Fruit fly (Drosophila melanogaster) whole organism, embryonic: ENCODE results near the gene Prosbeta6.
A peak's percentile ranks its signal among the peaks of the same experiment; 100 is the strongest.

Experiments
- Atf6 ChIP-seq: fragments of 200-800 bp; sonication (Bioruptor generic); IDR thresholded peaks from 2 replicates; pipeline ENCODE4 v1.3.6; 2022; ENCODE audit warnings: missing biosample characterization, missing genetic modification characterization
- CG10654 ChIP-seq: fragments of 200-800 bp; sonication (Bioruptor generic); optimal IDR thresholded peaks from 2 replicates; lab custom pipeline; 2016; ENCODE audit warnings: missing biosample characterization, missing genetic modification characterization
- CG13296 ChIP-seq: fragments of 200-800 bp; sonication (Bioruptor generic); optimal IDR thresholded peaks from 3 replicates; lab custom pipeline; 2018; ENCODE audit warnings: missing biosample characterization, mild to moderate bottlenecking, missing genetic modification characterization
- CG14441 ChIP-seq: fragments of 200-800 bp; sonication (Bioruptor generic); IDR thresholded peaks from 2 replicates; pipeline ENCODE4 v1.3.6; 2022; ENCODE audit warnings: missing biosample characterization, missing genetic modification characterization
- CG15696 ChIP-seq: fragments of 200-800 bp; sonication (Bioruptor generic); optimal IDR thresholded peaks from 2 replicates; lab custom pipeline; 2019; ENCODE audit warnings: missing biosample characterization, mild to moderate bottlenecking, missing genetic modification characterization, moderate library complexity
- CG1647 ChIP-seq: fragments of 200-800 bp; sonication (Bioruptor generic); optimal IDR thresholded peaks from 3 replicates; lab custom pipeline; 2016; ENCODE audit warnings: missing biosample characterization, missing genetic modification characterization
- CG17328 ChIP-seq: fragments of 200-800 bp; sonication (Bioruptor generic); IDR thresholded peaks from 2 replicates; pipeline ENCODE4 v1.3.6; 2022; ENCODE audit warnings: missing biosample characterization, missing genetic modification characterization
- CG17361 ChIP-seq: fragments of 200-800 bp; sonication (Bioruptor generic); IDR thresholded peaks from 3 replicates; pipeline ENCODE4 v1.3.6; 2022; ENCODE audit warnings: missing biosample characterization, missing genetic modification characterization
- CG18476 ChIP-seq: fragments of 200-800 bp; sonication (Bioruptor generic); optimal IDR thresholded peaks from 2 replicates; lab custom pipeline; 2016; ENCODE audit warnings: missing biosample characterization, mild to moderate bottlenecking, missing genetic modification characterization
- CG18599 ChIP-seq: fragments of 200-800 bp; sonication (Bioruptor generic); optimal IDR thresholded peaks from 3 replicates; lab custom pipeline; 2017; ENCODE audit warnings: missing biosample characterization, missing genetic modification characterization, mild to moderate bottlenecking, moderate library complexity, missing genetic modification reagents
- CG18619 ChIP-seq: fragments of 200-800 bp; sonication (Bioruptor generic); optimal IDR thresholded peaks from 3 replicates; lab custom pipeline; 2017; ENCODE audit warnings: missing biosample characterization, mild to moderate bottlenecking, missing genetic modification characterization
- CG2678 ChIP-seq: fragments of 200-800 bp; sonication (Bioruptor generic); optimal IDR thresholded peaks from 3 replicates; lab custom pipeline; 2019; ENCODE audit warnings: missing biosample characterization, mild to moderate bottlenecking, missing genetic modification characterization, moderate library complexity
- CG32767 ChIP-seq: fragments of 200-800 bp; sonication (Bioruptor generic); IDR thresholded peaks from 2 replicates; pipeline ENCODE4 v1.3.6; 2022; ENCODE audit warnings: missing biosample characterization, missing genetic modification characterization
- CG42726 ChIP-seq: fragments of 200-800 bp; sonication (Bioruptor generic); IDR thresholded peaks from 2 replicates; pipeline ENCODE4 v1.3.6; 2022; ENCODE audit warnings: missing biosample characterization, missing genetic modification characterization; ENCODE audit not compliant: partially characterized antibody
- CG4424 ChIP-seq: fragments of 200-800 bp; sonication (Bioruptor generic); optimal IDR thresholded peaks from 3 replicates; lab custom pipeline; 2016; ENCODE audit warnings: missing biosample characterization, missing genetic modification characterization
- CG7357 ChIP-seq: fragments of 200-800 bp; sonication (Bioruptor generic); IDR thresholded peaks from 3 replicates; pipeline ENCODE4 v1.3.6; 2022; ENCODE audit warnings: missing biosample characterization, missing genetic modification characterization
- CG7963 ChIP-seq: fragments of 200-800 bp; sonication (Bioruptor generic); IDR thresholded peaks from 3 replicates; pipeline ENCODE4 v1.3.6; 2022; ENCODE audit warnings: missing biosample characterization, missing genetic modification characterization; ENCODE audit not compliant: partially characterized antibody
- CG9797 ChIP-seq: fragments of 200-800 bp; sonication (Bioruptor generic); optimal IDR thresholded peaks from 3 replicates; lab custom pipeline; 2018; ENCODE audit warnings: missing biosample characterization, mild to moderate bottlenecking, missing genetic modification characterization
- CG9876 ChIP-seq: fragments of 200-800 bp; sonication (Bioruptor generic); optimal IDR thresholded peaks from 2 replicates; lab custom pipeline; 2016; ENCODE audit warnings: missing biosample characterization, missing genetic modification characterization
- Chrac-16 ChIP-seq: fragments of 200-800 bp; sonication (Bioruptor generic); optimal IDR thresholded peaks from 3 replicates; lab custom pipeline; 2016; ENCODE audit warnings: missing biosample characterization, missing genetic modification characterization
- D19B ChIP-seq: fragments of 200-800 bp; sonication (Bioruptor generic); optimal IDR thresholded peaks from 2 replicates; lab custom pipeline; 2017; ENCODE audit warnings: missing biosample characterization, mild to moderate bottlenecking, missing genetic modification characterization
- Dip2 ChIP-seq: fragments of 200-800 bp; sonication (Bioruptor generic); IDR thresholded peaks from 2 replicates; pipeline ENCODE4 v1.3.6; 2022; ENCODE audit warnings: missing biosample characterization, missing genetic modification characterization
- HLH3B ChIP-seq: fragments of 200-800 bp; sonication (Bioruptor generic); IDR thresholded peaks from 2 replicates; pipeline ENCODE4 v1.3.6; 2022; ENCODE audit warnings: missing biosample characterization, missing genetic modification characterization
- Hmr ChIP-seq: fragments of 200-800 bp; sonication (Bioruptor generic); optimal IDR thresholded peaks from 3 replicates; lab custom pipeline; 2017; ENCODE audit warnings: mild to moderate bottlenecking, missing biosample characterization, missing genetic modification reagents, missing genetic modification characterization
- Hr3 ChIP-seq: fragments of 200-800 bp; sonication (Bioruptor generic); optimal IDR thresholded peaks from 3 replicates; lab custom pipeline; 2016; ENCODE audit warnings: missing biosample characterization, missing genetic modification characterization
- Max ChIP-seq: fragments of 200-800 bp; sonication (Bioruptor generic); optimal IDR thresholded peaks from 2 replicates; lab custom pipeline; 2016; ENCODE audit warnings: missing biosample characterization, mild to moderate bottlenecking, missing genetic modification characterization
- Med ChIP-seq: fragments of 200-800 bp; sonication (Bioruptor generic); peaks from one replicate; lab custom pipeline; 2016; ENCODE audit warnings: missing biosample characterization, missing genetic modification characterization, mild to moderate bottlenecking, inconsistent platforms, moderate library complexity
- Mrtf ChIP-seq: fragments of 200-800 bp; sonication (Bioruptor generic); IDR thresholded peaks from 3 replicates; pipeline ENCODE4 v1.3.6; 2022; ENCODE audit warnings: missing biosample characterization, missing genetic modification characterization
- TFAM ChIP-seq: fragments of 200-800 bp; sonication (Bioruptor generic); optimal IDR thresholded peaks from 2 replicates; lab custom pipeline; 2017; ENCODE audit warnings: missing biosample characterization, missing genetic modification characterization, inconsistent platforms
- YL-1 ChIP-seq: fragments of 200-800 bp; sonication (Bioruptor generic); optimal IDR thresholded peaks from 3 replicates; lab custom pipeline; 2017; ENCODE audit warnings: missing biosample characterization, mild to moderate bottlenecking, missing genetic modification characterization
- ato ChIP-seq: fragments of 200-800 bp; sonication (Bioruptor generic); IDR thresholded peaks from 2 replicates; pipeline ENCODE4 v1.3.6; 2022; ENCODE audit warnings: missing biosample characterization, missing genetic modification characterization; ENCODE audit not compliant: partially characterized antibody
- bab2 ChIP-seq: fragments of 200-800 bp; sonication (Bioruptor generic); optimal IDR thresholded peaks from 2 replicates; lab custom pipeline; 2016; ENCODE audit warnings: missing biosample characterization, missing genetic modification characterization
- dpn ChIP-seq, 2 experiments: fragments of 200-800 bp; sonication (Bioruptor generic); optimal IDR thresholded peaks; 3 replicates each; lab custom pipeline; 2016; ENCODE audit warnings: missing biosample characterization in 2 of 2, missing genetic modification characterization in 2 of 2
- dysf ChIP-seq: fragments of 200-800 bp; sonication (Bioruptor generic); IDR thresholded peaks from 3 replicates; pipeline ENCODE4 v1.3.6; 2022; ENCODE audit warnings: missing biosample characterization, missing genetic modification characterization
- esg ChIP-seq: fragments of 200-800 bp; sonication (Bioruptor generic); conservative IDR thresholded peaks from 2 replicates; pipeline ENCODE4 v1.3.6; 2022; ENCODE audit warnings: missing biosample characterization, missing genetic modification characterization
- fd3F ChIP-seq: fragments of 200-800 bp; sonication (Bioruptor generic); optimal IDR thresholded peaks from 2 replicates; lab custom pipeline; 2018; ENCODE audit warnings: missing biosample characterization, mild to moderate bottlenecking, missing genetic modification characterization, moderate library complexity
- fru ChIP-seq: fragments of >200 bp; optimal IDR thresholded peaks from 2 replicates; lab custom pipeline; 2017
- ham ChIP-seq: fragments of 200-800 bp; sonication (Bioruptor generic); IDR thresholded peaks from 2 replicates; pipeline ENCODE4 v1.3.6; 2022; ENCODE audit warnings: missing biosample characterization, missing genetic modification characterization
- her ChIP-seq: fragments of 200-800 bp; sonication (Bioruptor generic); optimal IDR thresholded peaks from 2 replicates; lab custom pipeline; 2016; ENCODE audit warnings: missing biosample characterization, missing genetic modification characterization
- lola ChIP-seq, 3 experiments: fragments of >200 bp in 2 of 3; fragments of 200-800 bp in 1 of 3; sonication (Bioruptor generic) in 1 of 3; optimal IDR thresholded peaks; 2 replicates each; lab custom pipeline; 2017 to 2019; ENCODE audit warnings: missing biosample characterization in 3 of 3, missing genetic modification characterization in 3 of 3, mild to moderate bottlenecking in 1 of 3, moderate library complexity in 1 of 3
- prd ChIP-seq, 3 experiments: fragments of >200 bp in 2 of 3; fragments of 200-800 bp in 1 of 3; sonication (Bioruptor generic) in 1 of 3; optimal IDR thresholded peaks in 2 of 3; IDR thresholded peaks in 1 of 3; 2 replicates in 2 of 3; 3 replicates in 1 of 3; pipeline versions ENCODE4 v1.3.6 to Lab custom; 2017 to 2022; ENCODE audit warnings: missing biosample characterization in 1 of 3, missing genetic modification characterization in 1 of 3
- pzg ChIP-seq: fragments of 200-800 bp; sonication (Bioruptor generic); optimal IDR thresholded peaks from 3 replicates; lab custom pipeline; 2018; ENCODE audit warnings: missing biosample characterization, mild to moderate bottlenecking, missing genetic modification characterization, moderate library complexity
- scrt ChIP-seq: fragments of 200-800 bp; sonication (Bioruptor generic); optimal IDR thresholded peaks from 2 replicates; lab custom pipeline; 2018; ENCODE audit warnings: missing biosample characterization, mild to moderate bottlenecking, missing genetic modification characterization, moderate library complexity
- sd ChIP-seq: fragments of 200-800 bp; sonication (Bioruptor generic); optimal IDR thresholded peaks from 3 replicates; lab custom pipeline; 2018; ENCODE audit warnings: missing biosample characterization, mild to moderate bottlenecking, missing genetic modification characterization, moderate library complexity
- slbo ChIP-seq: fragments of 200-800 bp; sonication (Bioruptor generic); IDR thresholded peaks from 2 replicates; pipeline ENCODE4 v1.3.6; 2022; ENCODE audit warnings: missing biosample characterization, missing genetic modification characterization
- sug ChIP-seq: fragments of 200-800 bp; optimal IDR thresholded peaks from 2 replicates; lab custom pipeline; 2019; ENCODE audit warnings: missing biosample characterization, mild to moderate bottlenecking, missing genetic modification characterization, moderate library complexity
- tgo ChIP-seq: fragments of 200-800 bp; sonication (Bioruptor generic); IDR thresholded peaks from 3 replicates; pipeline ENCODE4 v1.3.6; 2022; ENCODE audit warnings: missing biosample characterization, missing genetic modification characterization
- trem ChIP-seq: fragments of 200-800 bp; optimal IDR thresholded peaks from 3 replicates; lab custom pipeline; 2019; ENCODE audit warnings: missing biosample characterization, mild to moderate bottlenecking, missing genetic modification characterization, moderate library complexity

The Prosbeta6 gene

DNA sequence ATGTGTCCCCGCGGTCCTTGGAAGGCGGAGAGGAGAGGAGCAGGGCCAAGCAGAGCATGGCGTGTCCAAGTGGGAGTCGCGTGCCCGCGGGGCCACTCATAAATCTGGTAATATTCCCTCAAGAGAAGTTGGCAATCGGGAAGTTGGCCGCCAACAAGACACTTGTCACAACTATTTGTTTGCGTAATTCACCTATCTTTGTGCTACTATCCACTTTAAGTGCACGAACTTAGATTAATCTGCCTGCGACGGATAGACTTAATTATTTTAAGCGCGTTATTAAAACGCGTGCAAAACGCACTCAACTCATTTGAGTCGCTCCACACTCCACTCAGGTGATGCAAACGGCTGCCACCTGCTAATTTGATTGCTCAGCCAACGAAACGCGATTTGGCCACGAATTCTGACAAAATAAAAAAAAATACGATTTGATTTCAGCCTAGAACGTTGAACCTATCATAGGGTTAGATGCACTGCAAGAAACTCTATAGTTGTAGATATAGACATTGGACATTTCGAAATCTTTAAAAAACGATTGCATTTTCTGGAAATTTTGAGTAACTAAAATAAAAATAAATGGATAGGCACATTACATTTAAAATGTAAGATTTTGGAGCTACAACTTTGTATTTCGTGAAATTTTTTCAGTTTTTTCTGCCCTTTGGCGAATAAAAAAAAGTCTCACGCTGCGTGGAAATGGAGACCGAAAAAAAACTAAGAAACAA lies 39.0 kb downstream of the Prosbeta6 start (continued):
- TF ChIP-seq pzg (GFP tag; lab: Kevin White, UChicago) = no peak
- TF ChIP-seq fd3F (GFP tag; lab: Kevin White, UChicago) = peak; percentile 58
- TF ChIP-seq ato (GFP tag; lab: Robert Waterston, UW) = no peak
- TF ChIP-seq CG4424 (GFP tag; lab: Kevin White, UChicago) = peak; percentile 35
- no peak for TF ChIP-seq prd (optimal IDR thresholded peaks at IDR 0.05; lab: Kevin White, UChicago)
- peak; percentile 69 for TF ChIP-seq prd (GFP tag; IDR thresholded peaks at IDR 0.05; lab: Robert Waterston, UW)
- peak; percentile 49 for TF ChIP-seq CG1647 (GFP tag; lab: Kevin White, UChicago)
- TF ChIP-seq Max (GFP tag; lab: Kevin White, UChicago) = peak; percentile 28
- 0 out of 3 replicates have a peak, but pooled peaks have one; percentile 40 for TF ChIP-seq Mrtf (GFP tag; lab: Robert Waterston, UW)
- peak; percentile 52; the same call in 2 of the 3 replicates for TF ChIP-seq CG7357
- TF ChIP-seq Chrac-16 = peak; percentile 21
- peak; percentile 37 for TF ChIP-seq sug
- no peak for TF ChIP-seq CG42726 (GFP tag; lab: Robert Waterston, UW)
- TF ChIP-seq CG18476 (GFP tag; lab: Kevin White, UChicago) = peak; percentile 45
- TF ChIP-seq CG15696 (tag; lab: Kevin White, UChicago) = no peak
- TF ChIP-seq Atf6 (GFP tag; lab: Robert Waterston, UW) = peak; percentile 71
- peak; percentile 53; the same call in 2 of the 3 replicates for TF ChIP-seq tgo (GFP tag; lab: Robert Waterston, UW)
- TF ChIP-seq CG17361 (GFP tag; lab: Robert Waterston, UW) = peak; percentile 51; the same call in 1 of the 3 replicates
- TF ChIP-seq bab2 (GFP tag; lab: Kevin White, UChicago) = peak; percentile 55
- TF ChIP-seq Hr3 (GFP tag; lab: Kevin White, UChicago) = peak; percentile 42
- no peak for TF ChIP-seq CG9797
- peak; percentile 75 for TF ChIP-seq slbo
- TF ChIP-seq esg (GFP tag; lab: Robert Waterston, UW) = peak; percentile 47
- TF ChIP-seq CG17328 (GFP tag; lab: Robert Waterston, UW) = 0 out of 2 replicates have a peak, but pooled peaks have one; percentile 25
- no peak for TF ChIP-seq TFAM (GFP tag; lab: Kevin White, UChicago)
- TF ChIP-seq Med (GFP tag; lab: Kevin White, UChicago) = peak; percentile 79
- peak; percentile 64 for TF ChIP-seq CG18599 (GFP tag; lab: Kevin White, UChicago)
- TF ChIP-seq trem (tag; lab: Kevin White, UChicago) = peak; percentile 2
- TF ChIP-seq Hmr (GFP tag; lab: Kevin White, UChicago) = peak; percentile 62
- TF ChIP-seq dpn (GFP tag; optimal IDR thresholded peaks at IDR 0.05; lab: Kevin White, UChicago) = peak; percentile 57 to 61
- TF ChIP-seq her = peak; percentile 49
- TF ChIP-seq lola (GFP tag; optimal IDR thresholded peaks at IDR 0.05; lab: Kevin White, UChicago) = peak in 1 of 3 experiments; percentile 14
- TF ChIP-seq CG2678 (tag; lab: Kevin White, UChicago) = peak; percentile 71
- TF ChIP-seq ham (GFP tag; lab: Robert Waterston, UW) = no peak
- TF ChIP-seq YL-1 = no peak
- TF ChIP-seq CG32767 (GFP tag; lab: Robert Waterston, UW) = 0 out of 2 replicates have a peak, but pooled peaks have one; percentile 33
- TF ChIP-seq sd = peak; percentile 20
- TF ChIP-seq Dip2 (GFP tag; lab: Robert Waterston, UW) = no peak
- TF ChIP-seq HLH3B (GFP tag; lab: Robert Waterston, UW) = 0 out of 2 replicates have a peak, but pooled peaks have one; percentile 13
- peak; percentile 62 for TF ChIP-seq CG14441 (GFP tag; lab: Robert Waterston, UW)
- peak; percentile 28 for TF ChIP-seq CG18619 (GFP tag; lab: Kevin White, UChicago)
- no peak for TF ChIP-seq CG7963 (GFP tag; lab: Robert Waterston, UW)
- no peak for TF ChIP-seq fru
- TF ChIP-seq CG9876 = no peak
- peak; percentile 42 for TF ChIP-seq CG10654 (GFP tag; lab: Kevin White, UChicago)
- TF ChIP-seq CG13296 (GFP tag; lab: Kevin White, UChicago) = peak; percentile 42
- TF ChIP-seq D19B (GFP tag; lab: Kevin White, UChicago) = peak; percentile 5
- peak; percentile 82; the same call in 2 of the 3 replicates for TF ChIP-seq dysf (GFP tag; lab: Robert Waterston, UW)
- peak; percentile 36 for TF ChIP-seq scrt
